Worm (Caenorhabditis elegans) whole organism, L2 larva: ENCODE results near the gene F55A11.11.

Experiments used
- ZK546.5 ChIP-seq: sonication (generic microtip); optimal IDR thresholded peaks from 2 replicates; lab custom pipeline; 2017; ENCODE audit warnings: missing biosample characterization, missing genetic modification characterization
- dmd-4 ChIP-seq: sonication (generic microtip); optimal IDR thresholded peaks from 2 replicates; lab custom pipeline; 2017; ENCODE audit warnings: missing biosample characterization, missing genetic modification characterization
- egl-27 ChIP-seq: sonication (generic microtip); optimal IDR thresholded peaks from 3 replicates; lab custom pipeline; 2017; ENCODE audit warnings: missing biosample characterization, missing genetic modification reagents, missing genetic modification characterization
- elt-1 ChIP-seq: fragments of 150-350 bp; optimal IDR thresholded peaks from 2 replicates; lab custom pipeline; 2014; ENCODE audit warnings: missing biosample characterization, missing genetic modification characterization
- mdl-1 ChIP-seq, 2 experiments: fragments of 150-350 bp in 1 of 2; sonication (generic microtip) in 1 of 2; optimal IDR thresholded peaks; 2 replicates each; lab custom pipeline; 2017; ENCODE audit warnings: missing biosample characterization in 2 of 2, missing genetic modification characterization in 2 of 2
- nhr-21 ChIP-seq: fragments of 150-350 bp; optimal IDR thresholded peaks from 2 replicates; lab custom pipeline; 2014; ENCODE audit warnings: missing biosample characterization, missing genetic modification characterization
- sem-4 ChIP-seq: fragments of 150-350 bp; optimal IDR thresholded peaks from 2 replicates; lab custom pipeline; 2014; ENCODE audit warnings: missing biosample characterization, missing genetic modification reagents, missing genetic modification characterization
- zag-1 ChIP-seq: fragments of 150-350 bp; optimal IDR thresholded peaks from 2 replicates; lab custom pipeline; 2014; ENCODE audit warnings: missing biosample characterization, missing genetic modification characterization

DNA sequence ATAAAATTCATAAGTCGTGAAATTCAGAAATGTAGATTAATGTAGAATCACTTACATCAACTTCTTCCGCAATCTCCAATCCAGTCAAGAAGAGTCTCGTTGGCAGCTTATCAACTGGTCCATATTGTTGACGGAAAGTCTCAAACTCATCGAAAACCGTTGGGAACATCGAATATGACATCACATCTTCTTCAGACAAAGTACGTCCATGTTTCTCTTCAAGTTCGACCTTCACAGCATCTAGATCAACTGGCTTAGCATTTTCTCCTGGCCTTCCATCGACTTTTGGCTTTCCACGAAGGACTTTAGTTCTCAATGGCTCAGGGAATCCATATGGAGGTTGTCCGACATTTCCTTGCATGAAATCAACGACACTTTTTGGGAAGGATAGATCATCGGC, 35.8 kb downstream of the F55A11.11 start:
- TF ChIP-seq egl-27 (tag; lab: Kevin White, UChicago) (no peak), zag-1 (no peak), mdl-1 (tag; optimal IDR thresholded peaks at IDR 0.05; lab: Kevin White, UChicago) (no peak), sem-4 (tag; lab: Kevin White, UChicago) (no peak), dmd-4 (no peak), nhr-21 (tag; lab: Kevin White, UChicago) (no peak), elt-1 (tag; lab: Kevin White, UChicago) (no peak), ZK546.5 (tag; lab: Kevin White, UChicago) (no peak)
